Worm (Caenorhabditis elegans): ENCODE measurements around the gene F19G12.9.

F19G12.9 gene

ce11 chrX:1450352-1450818 is 31.4 kb downstream of the F19G12.9 start, which contains the start of gene W05H7.1 (continued):
- TF ChIP-seq sptf-1 (tag; optimal IDR thresholded peaks at IDR 0.05) = no peak
- TF ChIP-seq C04F5.9 (tag; optimal IDR thresholded peaks at IDR 0.05) = no peak
- no peak for TF ChIP-seq jun-1 (tag; optimal IDR thresholded peaks at IDR 0.05)
- no peak for TF ChIP-seq lin-15B (tag; optimal IDR thresholded peaks at IDR 0.05)
- no peak for TF ChIP-seq alr-1 (tag; optimal IDR thresholded peaks at IDR 0.05; ENCODE audit: borderline replicate concordance)
- TF ChIP-seq unc-62 (GFP tag; optimal IDR thresholded peaks at IDR 0.05) = no peak
- TF ChIP-seq blmp-1 (tag; optimal IDR thresholded peaks at IDR 0.05) = peak; percentile 29
- no peak for TF ChIP-seq snpc-4 (tag; optimal IDR thresholded peaks at IDR 0.05)
- TF ChIP-seq dpl-1 (GFP tag; optimal IDR thresholded peaks at IDR 0.05) = peak in 2 of 3 experiments; percentile 12 to 13
- no peak for TF ChIP-seq mab-9 (GFP tag; IDR thresholded peaks at IDR 0.05)
- peak in 1 of 2 experiments; percentile 59 for TF ChIP-seq lsy-2 (tag; optimal IDR thresholded peaks at IDR 0.05)
- peak; percentile 31 for TF ChIP-seq rnt-1 (tag; optimal IDR thresholded peaks at IDR 0.05)
- no peak for TF ChIP-seq ama-1 (optimal IDR thresholded peaks at IDR 0.05)
- TF ChIP-seq lin-14 (GFP tag; optimal IDR thresholded peaks at IDR 0.05) = peak; percentile 49
- TF ChIP-seq C16A3.4 (tag; optimal IDR thresholded peaks at IDR 0.05) = peak; percentile 67
- peak; percentile 46 for TF ChIP-seq nhr-71 (tag; optimal IDR thresholded peaks at IDR 0.05)

DNA sequence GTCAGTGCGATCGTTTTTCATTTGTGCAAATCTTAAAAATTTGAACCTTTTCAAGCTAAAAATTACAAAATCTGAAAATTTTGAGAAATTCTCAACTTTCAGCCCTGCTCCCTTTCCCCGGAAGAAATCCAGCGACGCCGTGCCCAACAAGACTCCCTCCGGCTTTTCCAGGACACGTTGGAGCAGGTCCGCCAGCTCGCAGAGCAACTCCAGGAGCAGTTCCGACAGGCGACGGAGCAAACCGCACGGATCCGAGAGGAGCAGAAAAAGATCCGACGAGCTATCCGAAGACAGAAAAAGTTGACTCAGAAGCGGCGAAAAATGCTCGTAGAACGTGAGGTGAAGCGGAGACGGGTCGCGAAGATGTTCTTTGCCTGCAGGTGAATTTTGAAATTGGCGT is 32.2 kb downstream of the F19G12.9 start:
- TF ChIP-seq egl-27 (tag; optimal IDR thresholded peaks at IDR 0.05) (no peak), hlh-17 (GFP tag; optimal IDR thresholded peaks at IDR 0.05; ENCODE audit: borderline replicate concordance) (no peak), skn-1 (tag; optimal IDR thresholded peaks at IDR 0.05) (no peak), sptf-1 (tag; optimal IDR thresholded peaks at IDR 0.05) (no peak), grh-1 (GFP tag; IDR thresholded peaks at IDR 0.05) (no peak), fkh-8 (tag; optimal IDR thresholded peaks at IDR 0.05) (no peak), ces-1 (GFP tag; optimal IDR thresholded peaks at IDR 0.05) (no peak), nhr-28 (tag; optimal IDR thresholded peaks at IDR 0.05) (no peak), snpc-4 (tag; optimal IDR thresholded peaks at IDR 0.05) (no peak), ceh-88 (GFP tag; IDR thresholded peaks at IDR 0.05) (no peak), C04F5.9 (tag; optimal IDR thresholded peaks at IDR 0.05) (no peak), C16A3.4 (tag; optimal IDR thresholded peaks at IDR 0.05) (no peak)

ce11 chrX:1451816-1452602 is 33.0 kb downstream of the F19G12.9 start:
- no peak for TF ChIP-seq C04F5.9 (tag; optimal IDR thresholded peaks at IDR 0.05)
- peak; percentile 59 for TF ChIP-seq ama-1 (optimal IDR thresholded peaks at IDR 0.05)
- no peak for TF ChIP-seq pag-3 (tag; optimal IDR thresholded peaks at IDR 0.05; ENCODE audit: borderline replicate concordance, insufficient read depth)
- TF ChIP-seq aly-2 (tag; optimal IDR thresholded peaks at IDR 0.05) = peak; percentile 15
- peak; percentile 2 for TF ChIP-seq ztf-4 (tag; optimal IDR thresholded peaks at IDR 0.05)
- TF ChIP-seq nhr-85 (tag) = peak; percentile 65
- TF ChIP-seq blmp-1 (tag; optimal IDR thresholded peaks at IDR 0.05) = no peak
- TF ChIP-seq lsy-2 (tag; optimal IDR thresholded peaks at IDR 0.05) = peak in 1 of 2 experiments; percentile 20
- TF ChIP-seq lin-35 (GFP tag; optimal IDR thresholded peaks at IDR 0.05) = no peak

DNA sequence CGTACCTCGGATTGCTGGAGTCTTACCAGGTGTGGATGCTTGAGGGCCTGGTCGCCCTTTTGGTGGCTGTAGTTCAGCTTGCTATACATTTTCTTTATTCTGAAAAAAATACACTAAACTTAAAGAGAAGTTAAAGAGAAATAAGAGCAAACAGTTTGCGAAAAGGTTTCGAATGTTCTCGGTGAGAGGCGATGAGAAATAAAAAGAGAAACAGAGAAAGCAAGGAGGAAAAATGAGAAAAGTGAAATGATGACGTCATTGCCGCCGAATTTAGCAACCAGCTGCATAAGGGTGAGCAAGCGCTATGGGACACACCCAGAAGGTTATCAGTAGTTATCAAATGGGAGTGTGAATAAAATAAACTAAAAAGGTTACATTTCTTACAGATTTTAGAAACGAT is 34.8 kb downstream of the F19G12.9 start, which contains the start of gene cebp-1:
TSS of gene cebp-1 (minus strand) at position 99 of the 400 bp plus-strand sequence.
- TF ChIP-seq blmp-1 (tag; optimal IDR thresholded peaks at IDR 0.05) = peak; percentile 89
- TF ChIP-seq elt-2 (tag; optimal IDR thresholded peaks at IDR 0.05) = peak; percentile 21
- no peak for TF ChIP-seq nhr-237 (tag; optimal IDR thresholded peaks at IDR 0.05)
- TF ChIP-seq ceh-88 (GFP tag; IDR thresholded peaks at IDR 0.05) = no peak
- peak; percentile 46 for TF ChIP-seq mep-1 (tag; optimal IDR thresholded peaks at IDR 0.05)
- no peak for TF ChIP-seq hpl-2 (GFP tag; optimal IDR thresholded peaks at IDR 0.05)
- no peak for TF ChIP-seq efl-1 (optimal IDR thresholded peaks at IDR 0.05)
- TF ChIP-seq efl-1 (GFP tag; optimal IDR thresholded peaks at IDR 0.05 in 1 of 2) = peak in 1 of 2 experiments; percentile 69
- peak; percentile 59 for TF ChIP-seq mef-2 (tag; optimal IDR thresholded peaks at IDR 0.05)
- 0 out of 2 replicates have a peak, but pooled peaks have one; percentile 2 for TF ChIP-seq nhr-19 (GFP tag; conservative IDR thresholded peaks at IDR 0.05)
- peak in 1 of 2 experiments; percentile 0 for TF ChIP-seq lin-35 (GFP tag; optimal IDR thresholded peaks at IDR 0.05)
- TF ChIP-seq xbp-1 (tag; optimal IDR thresholded peaks at IDR 0.05) = no peak
- peak; percentile 19 for TF ChIP-seq nhr-71 (tag; optimal IDR thresholded peaks at IDR 0.05)
- TF ChIP-seq ztf-4 (tag; optimal IDR thresholded peaks at IDR 0.05) = peak; percentile 22
- TF ChIP-seq rnt-1 (tag; optimal IDR thresholded peaks at IDR 0.05) = peak; percentile 10
- peak; percentile 39 for TF ChIP-seq skn-1 (tag; optimal IDR thresholded peaks at IDR 0.05)
- no peak for TF ChIP-seq isw-1 (GFP tag; IDR thresholded peaks at IDR 0.05)

Data from whole organism, L1 larva.